Worm (Caenorhabditis elegans) whole organism, mixed stage, embryonic: ENCODE measurements around the gene C05E11.3.

Experiments used
- M03D4.4 ChIP-seq: sonication (generic microtip); optimal IDR thresholded peaks from 2 replicates; lab custom pipeline; 2017; ENCODE audit warnings: mild to moderate bottlenecking, missing genetic modification characterization, missing compliant biosample characterization
- bed-3 ChIP-seq: fragments of 200-800 bp; sonication (Bioruptor generic); optimal IDR thresholded peaks from 3 replicates; lab custom pipeline; 2018; ENCODE audit warnings: mild to moderate bottlenecking, missing genetic modification characterization, moderate library complexity, missing compliant biosample characterization
- blmp-1 ChIP-seq: fragments of 150-350 bp; optimal IDR thresholded peaks from 2 replicates; lab custom pipeline; 2014; ENCODE audit warnings: missing biosample characterization, missing genetic modification characterization
- ceh-39 ChIP-seq: fragments of 150-350 bp; optimal IDR thresholded peaks from 2 replicates; lab custom pipeline; 2014; ENCODE audit warnings: missing biosample characterization, missing genetic modification characterization
- ceh-43 ChIP-seq: fragments of 200-800 bp; sonication (Bioruptor generic); optimal IDR thresholded peaks from 2 replicates; lab custom pipeline; 2018; ENCODE audit warnings: mild to moderate bottlenecking, missing genetic modification characterization, moderate library complexity, missing compliant biosample characterization
- ceh-83 ChIP-seq: fragments of 200-800 bp; sonication (Bioruptor generic); optimal IDR thresholded peaks from 2 replicates; lab custom pipeline; 2018; ENCODE audit warnings: mild to moderate bottlenecking, missing genetic modification characterization, missing compliant biosample characterization
- ces-1 ChIP-seq: fragments of 150-350 bp; optimal IDR thresholded peaks from 2 replicates; lab custom pipeline; 2014; ENCODE audit warnings: missing biosample characterization, missing genetic modification reagents, missing genetic modification characterization
- cnd-1 ChIP-seq: fragments of 200-800 bp; sonication (Bioruptor generic); optimal IDR thresholded peaks from 2 replicates; lab custom pipeline; 2018; ENCODE audit warnings: mild to moderate bottlenecking, missing genetic modification characterization, missing compliant biosample characterization
- drap-1 ChIP-seq: fragments of 200-800 bp; sonication (Bioruptor generic); optimal IDR thresholded peaks from 3 replicates; lab custom pipeline; 2018; ENCODE audit warnings: mild to moderate bottlenecking, missing genetic modification characterization, missing compliant biosample characterization
- elt-1 ChIP-seq: sonication (generic microtip); optimal IDR thresholded peaks from 2 replicates; lab custom pipeline; 2017; ENCODE audit warnings: missing genetic modification characterization, mild to moderate bottlenecking, missing compliant biosample characterization, antibody characterized with exemption, moderate library complexity, borderline replicate concordance; ENCODE audit not compliant: insufficient read depth
- elt-3 ChIP-seq: fragments of 150-350 bp; optimal IDR thresholded peaks from 2 replicates; lab custom pipeline; 2014; ENCODE audit warnings: missing biosample characterization, missing genetic modification characterization
- flh-1 ChIP-seq: fragments of 200-800 bp; sonication (Bioruptor generic); optimal IDR thresholded peaks from 2 replicates; lab custom pipeline; 2018; ENCODE audit warnings: mild to moderate bottlenecking, missing genetic modification characterization, moderate library complexity, missing compliant biosample characterization
- ham-2 ChIP-seq: fragments of 200-800 bp; sonication (Bioruptor generic); optimal IDR thresholded peaks from 2 replicates; lab custom pipeline; 2018; ENCODE audit warnings: mild to moderate bottlenecking, missing genetic modification characterization, missing compliant biosample characterization
- hlh-1 ChIP-seq: fragments of 150-350 bp; optimal IDR thresholded peaks from 2 replicates; lab custom pipeline; 2014; ENCODE audit warnings: missing biosample characterization, missing genetic modification reagents, missing genetic modification characterization
- lin-13 ChIP-seq: fragments of 150-350 bp; optimal IDR thresholded peaks from 2 replicates; lab custom pipeline; 2014; ENCODE audit warnings: missing biosample characterization, missing genetic modification characterization
- lin-32 ChIP-seq: fragments of 200-800 bp; sonication (Bioruptor generic); optimal IDR thresholded peaks from 2 replicates; lab custom pipeline; 2018; ENCODE audit warnings: mild to moderate bottlenecking, missing genetic modification characterization, missing compliant biosample characterization
- lsy-2 ChIP-seq: fragments of 150-350 bp; optimal IDR thresholded peaks from 2 replicates; lab custom pipeline; 2014; ENCODE audit warnings: missing biosample characterization, missing genetic modification characterization
- mep-1 ChIP-seq: fragments of 150-350 bp; optimal IDR thresholded peaks from 2 replicates; lab custom pipeline; 2017; ENCODE audit warnings: missing biosample characterization, missing genetic modification reagents, missing genetic modification characterization, inconsistent platforms
- mls-2 ChIP-seq: sonication (generic microtip); optimal IDR thresholded peaks from 2 replicates; lab custom pipeline; 2016; ENCODE audit warnings: mild to moderate bottlenecking, missing genetic modification characterization, moderate library complexity, missing compliant biosample characterization
- nhr-12 ChIP-seq: fragments of 150-350 bp; optimal IDR thresholded peaks from 2 replicates; lab custom pipeline; 2014; ENCODE audit warnings: missing biosample characterization, missing genetic modification characterization
- nhr-2 ChIP-seq: fragments of 150-350 bp; optimal IDR thresholded peaks from 2 replicates; lab custom pipeline; 2014; ENCODE audit warnings: missing biosample characterization, missing genetic modification characterization
- nhr-237 ChIP-seq: fragments of 150-350 bp; optimal IDR thresholded peaks from 2 replicates; lab custom pipeline; 2014; ENCODE audit warnings: missing biosample characterization, missing genetic modification characterization
- nhr-28 ChIP-seq: fragments of 150-350 bp; optimal IDR thresholded peaks from 2 replicates; lab custom pipeline; 2014; ENCODE audit warnings: missing biosample characterization, missing genetic modification characterization
- sem-2 ChIP-seq: fragments of 200-800 bp; sonication (Bioruptor generic); optimal IDR thresholded peaks from 2 replicates; lab custom pipeline; 2018; ENCODE audit warnings: mild to moderate bottlenecking, missing genetic modification characterization, missing compliant biosample characterization
- snpc-4 ChIP-seq: fragments of 150-350 bp; optimal IDR thresholded peaks from 2 replicates; lab custom pipeline; 2014; ENCODE audit warnings: missing biosample characterization, missing genetic modification characterization
- tbx-8 ChIP-seq: fragments of 200-800 bp; sonication (Bioruptor generic); optimal IDR thresholded peaks from 2 replicates; lab custom pipeline; 2018; ENCODE audit warnings: mild to moderate bottlenecking, missing genetic modification characterization, moderate library complexity, missing compliant biosample characterization
- unc-120 ChIP-seq: sonication (generic microtip); optimal IDR thresholded peaks from 2 replicates; lab custom pipeline; 2017; ENCODE audit warnings: missing genetic modification characterization, missing compliant biosample characterization; ENCODE audit not compliant: poor library complexity, severe bottlenecking
- unc-39 ChIP-seq: fragments of 150-350 bp; optimal IDR thresholded peaks from 2 replicates; lab custom pipeline; 2014; ENCODE audit warnings: missing biosample characterization, missing genetic modification characterization
- unc-62 ChIP-seq: fragments of 150-350 bp; optimal IDR thresholded peaks from 2 replicates; lab custom pipeline; 2014; ENCODE audit warnings: missing biosample characterization, missing genetic modification reagents, missing genetic modification characterization
- zip-8 ChIP-seq: fragments of 150-350 bp; optimal IDR thresholded peaks from 2 replicates; lab custom pipeline; 2014; ENCODE audit warnings: missing biosample characterization, missing genetic modification characterization
- ztf-11 ChIP-seq: fragments of 150-350 bp; optimal IDR thresholded peaks from 2 replicates; lab custom pipeline; 2014; ENCODE audit warnings: missing biosample characterization, missing genetic modification characterization

Gene C05E11.3

ce11 chrX:4577941-4578340 lies at the start of gene C05E11.3:
Gene C05E11.3, plus strand, starts transcription at chrX:4578241.
- no peak for TF ChIP-seq mls-2 (tag; lab: Kevin White, UChicago)
- no peak for TF ChIP-seq tbx-8 (GFP tag; lab: Kevin White, UChicago)
- TF ChIP-seq nhr-28 (tag; lab: Kevin White, UChicago), result no peak
- no peak for TF ChIP-seq hlh-1 (tag; lab: Kevin White, UChicago)
- no peak for TF ChIP-seq ham-2
- no peak for TF ChIP-seq lin-32
- no peak for TF ChIP-seq elt-3

DNA sequence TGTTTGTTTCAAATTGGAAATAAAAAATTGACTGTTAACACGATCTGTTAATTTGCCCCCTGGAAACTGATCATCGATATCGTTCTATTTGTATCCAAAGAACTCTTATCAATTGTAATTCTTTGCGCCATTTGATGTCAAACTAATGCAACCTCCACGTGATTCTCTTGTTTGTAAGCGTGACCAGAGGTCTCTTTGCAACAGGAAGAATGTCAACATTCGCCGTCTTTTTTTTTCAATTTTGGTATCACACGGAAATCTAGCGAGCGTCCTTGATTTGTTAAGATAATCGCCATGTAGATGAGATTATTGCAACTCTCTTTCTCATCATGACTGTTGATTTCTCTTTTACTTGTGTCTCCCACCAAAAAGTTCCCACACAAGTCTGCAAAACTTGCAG lies 49.1 kb upstream of the C05E11.3 start:
- TF ChIP-seq elt-1 (tag; lab: Kevin White, UChicago) (peak; percentile 76), lin-13 (tag; lab: Kevin White, UChicago) (no peak)

ce11 chrX:4530426-4531044 lies 47.5 kb upstream of the C05E11.3 start:
- TF ChIP-seq ces-1 (no peak), mep-1 (tag; lab: Kevin White, UChicago) (no peak), ham-2 (no peak), nhr-12 (tag; lab: Kevin White, UChicago) (no peak), ceh-83 (GFP tag; lab: Kevin White, UChicago) (no peak), lin-32 (no peak), unc-39 (no peak), hlh-1 (tag; lab: Kevin White, UChicago) (no peak), nhr-237 (tag; lab: Kevin White, UChicago) (no peak), nhr-2 (tag; lab: Kevin White, UChicago) (no peak), nhr-28 (tag; lab: Kevin White, UChicago) (no peak), ztf-11 (tag; lab: Kevin White, UChicago) (no peak), bed-3 (GFP tag; lab: Kevin White, UChicago) (no peak), ceh-43 (GFP tag; lab: Kevin White, UChicago) (no peak), elt-1 (tag; lab: Kevin White, UChicago) (no peak), flh-1 (GFP tag; lab: Kevin White, UChicago) (no peak)

DNA sequence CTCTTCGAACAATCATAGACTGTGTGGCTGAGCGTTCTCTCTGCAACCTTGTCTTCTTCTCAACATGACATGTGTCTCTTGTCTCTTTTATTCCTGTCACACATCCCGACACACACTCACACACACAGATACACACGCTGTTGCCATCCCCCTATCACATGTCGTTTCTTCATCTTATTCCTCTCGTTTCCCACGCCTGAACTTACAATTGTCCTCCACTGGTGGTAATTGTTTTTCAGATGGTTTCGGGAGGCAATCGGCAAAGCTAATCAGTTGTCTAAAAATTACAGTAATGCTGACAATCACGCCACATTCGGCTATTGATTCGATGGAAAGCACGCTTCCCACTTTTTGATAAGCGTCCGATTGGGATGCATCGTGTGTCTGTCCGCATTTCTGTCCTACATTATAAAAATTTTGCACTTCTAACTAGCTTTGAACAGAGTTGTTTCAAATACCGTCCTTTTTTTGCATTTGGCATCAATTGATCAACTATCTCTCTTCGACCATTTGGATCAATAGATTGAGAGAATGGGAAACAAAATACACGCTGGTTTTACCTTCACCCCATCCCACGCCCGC lies 45.8 kb upstream of the C05E11.3 start, which contains the start of gene nhr-35:
Gene nhr-35, plus strand, starts transcription at position 532 of the 582 bp plus-strand sequence.
- TF ChIP-seq unc-62 (GFP tag; lab: Kevin White, UChicago) (peak; percentile 95), sem-2 (no peak), ceh-83 (GFP tag; lab: Kevin White, UChicago) (no peak), lsy-2 (no peak), snpc-4 (no peak), nhr-28 (tag; lab: Kevin White, UChicago) (no peak), ceh-39 (no peak), M03D4.4 (tag; lab: Kevin White, UChicago) (no peak), mep-1 (tag; lab: Kevin White, UChicago) (no peak), ztf-11 (tag; lab: Kevin White, UChicago) (no peak), hlh-1 (tag; lab: Kevin White, UChicago) (peak; percentile 91), nhr-2 (tag; lab: Kevin White, UChicago) (peak; percentile 60), drap-1 (GFP tag; lab: Kevin White, UChicago) (no peak), elt-3 (no peak), tbx-8 (GFP tag; lab: Kevin White, UChicago) (no peak), nhr-237 (tag; lab: Kevin White, UChicago) (no peak), zip-8 (tag; lab: Kevin White, UChicago) (no peak), blmp-1 (tag; lab: Kevin White, UChicago) (no peak), ham-2 (peak; percentile 6), unc-120 (peak; percentile 43)
- TF ChIP-seq, all 35 proteins: peak for 5

- TF ChIP-seq hlh-1 (tag; lab: Kevin White, UChicago), result no peak
- no peak for TF ChIP-seq cnd-1
Observed at ce11 chrX:4534112-4534511, 43.9 kb upstream of the C05E11.3 start.
